Fruit fly (Drosophila melanogaster) whole organism, adult: ENCODE measurements around the gene CG33934.

Source experiments
- CG1620 ChIP-seq: fragments of 200-800 bp; sonication (Bioruptor generic); optimal IDR thresholded peaks from 2 replicates; lab custom pipeline; 2016; ENCODE audit warnings: missing biosample characterization, missing genetic modification characterization
- CG33017 ChIP-seq: fragments of 200-800 bp; sonication (Bioruptor generic); optimal IDR thresholded peaks from 2 replicates; lab custom pipeline; 2018; ENCODE audit warnings: missing biosample characterization, mild to moderate bottlenecking, missing genetic modification characterization, moderate library complexity
- CG7101 ChIP-seq: fragments of 200-800 bp; sonication (Bioruptor generic); optimal IDR thresholded peaks from 2 replicates; lab custom pipeline; 2018; ENCODE audit warnings: missing biosample characterization, mild to moderate bottlenecking, missing genetic modification characterization, moderate library complexity

DNA sequence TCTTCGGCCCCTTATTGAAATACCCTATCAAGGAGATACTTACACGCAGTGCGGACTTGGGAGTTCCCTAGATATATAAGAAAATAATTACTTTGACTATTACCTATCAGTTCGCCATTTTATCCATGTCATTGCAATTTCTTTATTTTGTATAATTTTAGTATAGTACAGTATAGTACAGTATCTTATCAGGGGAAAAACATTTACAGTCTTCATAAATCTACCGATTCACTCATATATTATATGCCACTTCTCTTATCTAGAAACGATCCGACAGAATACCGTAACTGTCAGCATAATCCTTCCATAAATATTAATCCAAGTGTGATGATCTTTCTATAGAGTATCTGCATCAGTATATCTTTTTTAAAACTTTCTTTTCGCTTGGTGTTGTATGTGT, 46.1 kb upstream of the CG33934 start:
- TF ChIP-seq CG1620 (no peak), CG7101 (tag; lab: Kevin White, UChicago) (no peak), CG33017 (no peak)
